Worm (Caenorhabditis elegans) whole organism, L4 larva: Measurements from ENCODE around the gene tbx-7.

ENCODE experiments used
- F49E8.2 ChIP-seq: sonication (generic microtip); optimal IDR thresholded peaks from 2 replicates; lab custom pipeline; 2016; ENCODE audit warnings: missing compliant biosample characterization, mild to moderate bottlenecking, missing genetic modification characterization, borderline replicate concordance
- R02D3.7 ChIP-seq: fragments of 150-350 bp; sonication (generic microtip); optimal IDR thresholded peaks from 3 replicates; lab custom pipeline; 2014; ENCODE audit warnings: missing biosample characterization, missing genetic modification characterization
- Y48G9A.11 ChIP-seq: fragments of 200-800 bp; sonication (Bioruptor generic); IDR thresholded peaks from 2 replicates; pipeline ENCODE4 v1.3.6; 2022; ENCODE audit warnings: missing genetic modification reagents, missing genetic modification characterization, missing compliant biosample characterization
- aha-1 ChIP-seq: fragments of 150-350 bp; peaks from one replicate; lab custom pipeline; 2014; ENCODE audit warnings: missing biosample characterization, missing genetic modification characterization
- ceh-82 ChIP-seq: sonication (generic microtip); optimal IDR thresholded peaks from 2 replicates; lab custom pipeline; 2017; ENCODE audit warnings: missing biosample characterization, missing genetic modification characterization
- ctbp-1 ChIP-seq: fragments of 200-800 bp; sonication (Bioruptor generic); IDR thresholded peaks from 2 replicates; pipeline ENCODE4 v1.3.6; 2022; ENCODE audit warnings: missing genetic modification reagents, missing genetic modification characterization, missing compliant biosample characterization
- daf-8 ChIP-seq: fragments of 200-800 bp; sonication (Bioruptor generic); IDR thresholded peaks from 2 replicates; pipeline ENCODE4 v1.3.6; 2022; ENCODE audit warnings: missing genetic modification characterization, missing compliant biosample characterization
- dmd-6 ChIP-seq: fragments of 200-800 bp; sonication (Bioruptor generic); IDR thresholded peaks from 2 replicates; pipeline ENCODE4 v1.3.6; 2022; ENCODE audit warnings: missing genetic modification reagents, missing genetic modification characterization, missing compliant biosample characterization
- dmd-9 ChIP-seq: fragments of 200-800 bp; sonication (Bioruptor generic); IDR thresholded peaks from 2 replicates; pipeline ENCODE4 v1.3.6; 2022; ENCODE audit warnings: missing genetic modification reagents, missing genetic modification characterization, missing compliant biosample characterization
- duxl-1 ChIP-seq: sonication (generic microtip); optimal IDR thresholded peaks from 2 replicates; lab custom pipeline; 2016; ENCODE audit warnings: mild to moderate bottlenecking, missing genetic modification characterization, moderate library complexity, missing compliant biosample characterization; ENCODE audit not compliant: poor library complexity
- gei-8 ChIP-seq: fragments of 200-800 bp; sonication (Bioruptor generic); optimal IDR thresholded peaks from 2 replicates; lab custom pipeline; 2018; ENCODE audit warnings: mild to moderate bottlenecking, missing genetic modification characterization, missing compliant biosample characterization
- hlh-30 ChIP-seq: sonication (generic microtip); optimal IDR thresholded peaks from 2 replicates; lab custom pipeline; 2017; ENCODE audit warnings: antibody characterized with exemption, mild to moderate bottlenecking, missing genetic modification characterization, missing compliant biosample characterization; ENCODE audit not compliant: insufficient read depth
- hmg-1.1 ChIP-seq: fragments of 200-800 bp; sonication (Bioruptor generic); IDR thresholded peaks from 2 replicates; pipeline ENCODE4 v1.3.6; 2022; ENCODE audit warnings: missing genetic modification reagents, missing genetic modification characterization, missing compliant biosample characterization
- lim-7 ChIP-seq: fragments of 200-800 bp; sonication (Bioruptor generic); IDR thresholded peaks from 2 replicates; pipeline ENCODE4 v1.3.6; 2022; ENCODE audit warnings: missing genetic modification characterization, missing compliant biosample characterization
- lin-38 ChIP-seq: fragments of 200-800 bp; sonication (Bioruptor generic); IDR thresholded peaks from 2 replicates; pipeline ENCODE4 v1.3.6; 2022; ENCODE audit warnings: missing genetic modification reagents, missing genetic modification characterization, missing compliant biosample characterization
- lir-3 ChIP-seq: sonication (generic microtip); optimal IDR thresholded peaks from 2 replicates; lab custom pipeline; 2016; ENCODE audit warnings: mild to moderate bottlenecking, missing genetic modification characterization, missing compliant biosample characterization
- lsy-2 ChIP-seq, 2 experiments: fragments of 150-350 bp in 1 of 2; sonication (generic microtip) in 1 of 2; optimal IDR thresholded peaks; 2 replicates each; lab custom pipeline; 2014 to 2017; ENCODE audit warnings: missing biosample characterization in 2 of 2, missing genetic modification characterization in 2 of 2
- mes-2 ChIP-seq: sonication (generic microtip); optimal IDR thresholded peaks from 2 replicates; lab custom pipeline; 2016; ENCODE audit warnings: missing genotype, mild to moderate bottlenecking, missing genetic modification characterization, missing compliant biosample characterization; ENCODE audit not compliant: poor library complexity, severe bottlenecking
- nhr-11 ChIP-seq: fragments of 150-350 bp; optimal IDR thresholded peaks from 2 replicates; lab custom pipeline; 2014; ENCODE audit warnings: missing biosample characterization, missing genetic modification characterization
- nhr-237 ChIP-seq: sonication (generic microtip); optimal IDR thresholded peaks from 2 replicates; lab custom pipeline; 2017; ENCODE audit warnings: missing biosample characterization, missing genetic modification characterization
- nhr-25 ChIP-seq: sonication (generic microtip); optimal IDR thresholded peaks from 2 replicates; lab custom pipeline; 2017; ENCODE audit warnings: missing genetic modification characterization, mild to moderate bottlenecking, missing compliant biosample characterization, antibody characterized with exemption, moderate library complexity, borderline replicate concordance; ENCODE audit not compliant: insufficient read depth
- nhr-28 ChIP-seq: fragments of 150-350 bp; optimal IDR thresholded peaks from 2 replicates; lab custom pipeline; 2014; ENCODE audit warnings: missing biosample characterization, missing genetic modification characterization
- nhr-42 ChIP-seq: fragments of 200-800 bp; sonication (Bioruptor generic); IDR thresholded peaks from 2 replicates; pipeline ENCODE4 v1.3.6; 2022; ENCODE audit warnings: missing genetic modification characterization, missing compliant biosample characterization
- nhr-6 ChIP-seq: fragments of 150-350 bp; optimal IDR thresholded peaks from 2 replicates; lab custom pipeline; 2014; ENCODE audit warnings: missing biosample characterization, missing genetic modification characterization
- nhr-77 ChIP-seq: fragments of 150-350 bp; optimal IDR thresholded peaks from 2 replicates; lab custom pipeline; 2014; ENCODE audit warnings: missing biosample characterization, missing genetic modification characterization
- pha-4 ChIP-seq, 2 experiments: fragments of 150-350 bp in 1 of 2; fragments of 200-800 bp in 1 of 2; sonication (Bioruptor generic) in 1 of 2; IDR thresholded peaks in 1 of 2; optimal IDR thresholded peaks in 1 of 2; 2 replicates each; pipeline versions ENCODE4 v1.3.6 to Lab custom; 2014 to 2022; ENCODE audit warnings: missing genetic modification characterization in 2 of 2, missing genetic modification reagents in 2 of 2, missing biosample characterization in 1 of 2, missing compliant biosample characterization in 1 of 2
- php-3 ChIP-seq: fragments of 200-800 bp; sonication (Bioruptor generic); IDR thresholded peaks from 2 replicates; pipeline ENCODE4 v1.3.6; 2022; ENCODE audit warnings: missing genetic modification reagents, missing genetic modification characterization, missing compliant biosample characterization
- set-16 ChIP-seq: fragments of 200-800 bp; sonication (Bioruptor generic); IDR thresholded peaks from 2 replicates; pipeline ENCODE4 v1.3.6; 2022; ENCODE audit warnings: missing genetic modification reagents, missing genetic modification characterization, missing compliant biosample characterization
- skn-1 ChIP-seq: fragments of 150-350 bp; optimal IDR thresholded peaks from 2 replicates; lab custom pipeline; 2014; ENCODE audit warnings: missing biosample characterization, missing genetic modification characterization
- snpc-4 ChIP-seq: fragments of 150-350 bp; optimal IDR thresholded peaks from 2 replicates; lab custom pipeline; 2014; ENCODE audit warnings: missing biosample characterization, missing genetic modification characterization
- spr-1 ChIP-seq: sonication (generic microtip); optimal IDR thresholded peaks from 2 replicates; lab custom pipeline; 2016; ENCODE audit warnings: mild to moderate bottlenecking, missing genetic modification characterization, missing compliant biosample characterization
- zip-2 ChIP-seq: fragments of 150-350 bp; optimal IDR thresholded peaks from 2 replicates; lab custom pipeline; 2014; ENCODE audit warnings: missing biosample characterization, missing genetic modification characterization

tbx-7 gene

ce11 chrIII:5988461-5988860, 39.9 kb downstream of the tbx-7 start:
- no peak for TF ChIP-seq snpc-4
- TF ChIP-seq R02D3.7 (tag; lab: Kevin White, UChicago), result peak; percentile 12
- TF ChIP-seq spr-1 (tag; lab: Kevin White, UChicago), result no peak
- TF ChIP-seq F49E8.2 (tag; lab: Kevin White, UChicago), result peak; percentile 27
- peak; percentile 21; the same call in 1 of the 2 replicates for TF ChIP-seq lin-38 (GFP tag; lab: Robert Waterston, UW)
- peak; percentile 54; the same call in 1 of the 2 replicates for TF ChIP-seq Y48G9A.11 (GFP tag; lab: Robert Waterston, UW)
- TF ChIP-seq, all 104 proteins: peak for 4

- no peak for TF ChIP-seq lim-7 (GFP tag; lab: Robert Waterston, UW)
- TF ChIP-seq hmg-1.1, result peak; percentile 40; the same call in 1 of the 2 replicates
- TF ChIP-seq lsy-2 (tag; optimal IDR thresholded peaks at IDR 0.05; lab: Kevin White, UChicago), result peak in 1 of 2 experiments; percentile 4
- TF ChIP-seq nhr-6 (tag; lab: Kevin White, UChicago), result no peak
- peak; percentile 96 for TF ChIP-seq aha-1 (tag; lab: Kevin White, UChicago)
- TF ChIP-seq mes-2 (tag; lab: Kevin White, UChicago), result peak; percentile 10
- TF ChIP-seq nhr-11, result no peak
- TF ChIP-seq gei-8 (GFP tag; lab: Kevin White, UChicago), result no peak
Measured at ce11 chrIII:5988010-5988409, 40.3 kb downstream of the tbx-7 start.

ce11 chrIII:5985340-5985739, 43.0 kb downstream of the tbx-7 start, which contains the start of gene T04C9.3:
Gene T04C9.3 (plus strand): TSS chrIII:5985640.
- TF ChIP-seq nhr-25 (tag; lab: Kevin White, UChicago), result no peak
- TF ChIP-seq daf-8, result no peak
- no peak for TF ChIP-seq spr-1 (tag; lab: Kevin White, UChicago)
- TF ChIP-seq php-3 (GFP tag; lab: Robert Waterston, UW), result no peak
- TF ChIP-seq dmd-9, result no peak
- TF ChIP-seq nhr-237 (tag; lab: Kevin White, UChicago), result no peak
- no peak for TF ChIP-seq hlh-30 (tag; lab: Kevin White, UChicago)
- TF ChIP-seq nhr-42, result no peak
- no peak for TF ChIP-seq zip-2 (tag; lab: Kevin White, UChicago)
- no peak for TF ChIP-seq ctbp-1 (GFP tag; lab: Robert Waterston, UW)
- no peak for TF ChIP-seq R02D3.7 (tag; lab: Kevin White, UChicago)
- no peak for TF ChIP-seq pha-4 (GFP tag; IDR thresholded peaks at IDR 0.05; lab: Robert Waterston, UW)
- TF ChIP-seq pha-4 (tag; optimal IDR thresholded peaks at IDR 0.05; lab: Kevin White, UChicago), result no peak
- no peak for TF ChIP-seq set-16
- no peak for TF ChIP-seq duxl-1 (tag; lab: Kevin White, UChicago)
- TF ChIP-seq lir-3 (tag; lab: Kevin White, UChicago), result no peak
- TF ChIP-seq nhr-77 (tag; lab: Kevin White, UChicago), result no peak
- TF ChIP-seq dmd-6, result no peak
- TF ChIP-seq mes-2 (tag; lab: Kevin White, UChicago), result no peak
- TF ChIP-seq skn-1 (tag; lab: Kevin White, UChicago), result no peak

ce11 chrIII:5982753-5983390, 45.5 kb downstream of the tbx-7 start:
- TF ChIP-seq nhr-25 (tag; lab: Kevin White, UChicago), result peak; percentile 22
- TF ChIP-seq hlh-30 (tag; lab: Kevin White, UChicago), result peak; percentile 29
- TF ChIP-seq aha-1 (tag; lab: Kevin White, UChicago), result peak; percentile 66
- no peak for TF ChIP-seq ceh-82 (tag; lab: Kevin White, UChicago)
- peak; percentile 14 for TF ChIP-seq nhr-28 (tag; lab: Kevin White, UChicago)
